Fruit fly (Drosophila melanogaster) whole organism, embryonic: ENCODE results near the gene Lon.

Source experiments
- CG11093 ChIP-seq: fragments of 200-800 bp; sonication (Bioruptor generic); IDR thresholded peaks from 3 replicates; pipeline ENCODE4 v1.3.6; 2022; ENCODE audit warnings: missing biosample characterization, missing genetic modification characterization
- CG11723 ChIP-seq: fragments of 200-800 bp; sonication (Bioruptor generic); optimal IDR thresholded peaks from 2 replicates; lab custom pipeline; 2017; ENCODE audit warnings: missing biosample characterization, mild to moderate bottlenecking, missing genetic modification characterization
- CG12219 ChIP-seq: fragments of 200-800 bp; sonication (Bioruptor generic); optimal IDR thresholded peaks from 3 replicates; lab custom pipeline; 2018; ENCODE audit warnings: missing biosample characterization, mild to moderate bottlenecking, missing genetic modification characterization
- CG13894 ChIP-seq: fragments of 200-800 bp; sonication (Bioruptor generic); optimal IDR thresholded peaks from 3 replicates; lab custom pipeline; 2018; ENCODE audit warnings: missing biosample characterization, mild to moderate bottlenecking, missing genetic modification characterization, moderate library complexity
- CG15011 ChIP-seq: fragments of 200-800 bp; sonication (Bioruptor generic); optimal IDR thresholded peaks from 3 replicates; lab custom pipeline; 2018; ENCODE audit warnings: missing biosample characterization, mild to moderate bottlenecking, missing genetic modification characterization
- CG15269 ChIP-seq: fragments of 200-800 bp; sonication (Bioruptor generic); optimal IDR thresholded peaks from 2 replicates; lab custom pipeline; 2018; ENCODE audit warnings: missing biosample characterization, mild to moderate bottlenecking, missing genetic modification characterization, moderate library complexity
- CG15601 ChIP-seq: fragments of 200-800 bp; sonication (Bioruptor generic); optimal IDR thresholded peaks from 3 replicates; lab custom pipeline; 2019; ENCODE audit warnings: missing biosample characterization, mild to moderate bottlenecking, missing genetic modification characterization, moderate library complexity
- CG4424 ChIP-seq: fragments of 200-800 bp; sonication (Bioruptor generic); optimal IDR thresholded peaks from 3 replicates; lab custom pipeline; 2016; ENCODE audit warnings: missing biosample characterization, missing genetic modification characterization
- CG4820 ChIP-seq: fragments of 200-800 bp; sonication (Bioruptor generic); optimal IDR thresholded peaks from 3 replicates; lab custom pipeline; 2016; ENCODE audit warnings: missing biosample characterization, missing genetic modification characterization
- CG4854 ChIP-seq: fragments of 200-800 bp; sonication (Bioruptor generic); optimal IDR thresholded peaks from 2 replicates; lab custom pipeline; 2016; ENCODE audit warnings: missing biosample characterization, missing genetic modification characterization, inconsistent platforms
- CG6683 ChIP-seq: fragments of 200-800 bp; sonication (Bioruptor generic); optimal IDR thresholded peaks from 2 replicates; lab custom pipeline; 2017; ENCODE audit warnings: missing biosample characterization, mild to moderate bottlenecking, missing genetic modification characterization, missing genetic modification reagents
- CG6689 ChIP-seq: fragments of 200-800 bp; sonication (Bioruptor generic); IDR thresholded peaks from 2 replicates; pipeline ENCODE4 v1.3.6; 2022; ENCODE audit warnings: missing biosample characterization, missing genetic modification characterization
- CG6765 ChIP-seq: fragments of 200-800 bp; sonication (Bioruptor generic); optimal IDR thresholded peaks from 3 replicates; lab custom pipeline; 2017; ENCODE audit warnings: missing biosample characterization, mild to moderate bottlenecking, missing genetic modification characterization
- Dp ChIP-seq: fragments of 200-800 bp; sonication (Bioruptor generic); optimal IDR thresholded peaks from 2 replicates; lab custom pipeline; 2018; ENCODE audit warnings: missing biosample characterization, mild to moderate bottlenecking, missing genetic modification characterization, moderate library complexity
- Eip74EF ChIP-seq, 2 experiments: fragments of 200-800 bp in 1 of 2; fragments of >200 bp in 1 of 2; sonication (Bioruptor generic) in 1 of 2; optimal IDR thresholded peaks; 2 replicates each; lab custom pipeline; 2017 to 2019; ENCODE audit warnings: missing biosample characterization in 2 of 2, missing genetic modification characterization in 2 of 2, mild to moderate bottlenecking in 1 of 2, moderate library complexity in 1 of 2
- Ets97D ChIP-seq: fragments of 200-800 bp; sonication (Bioruptor generic); optimal IDR thresholded peaks from 3 replicates; lab custom pipeline; 2016; ENCODE audit warnings: missing biosample characterization, missing genetic modification characterization
- Fer1 ChIP-seq: fragments of 200-800 bp; sonication (Bioruptor generic); optimal IDR thresholded peaks from 2 replicates; lab custom pipeline; 2017; ENCODE audit warnings: missing biosample characterization, mild to moderate bottlenecking, missing genetic modification characterization
- GATAe ChIP-seq: fragments of 200-800 bp; sonication (Bioruptor generic); conservative IDR thresholded peaks from 2 replicates; pipeline ENCODE4 v1.3.6; 2022; ENCODE audit warnings: missing biosample characterization, missing genetic modification characterization
- H15 ChIP-seq: fragments of 200-800 bp; sonication (Bioruptor generic); IDR thresholded peaks from 3 replicates; pipeline ENCODE4 v1.3.6; 2022; ENCODE audit warnings: missing biosample characterization, missing genetic modification characterization
- HLHmδ ChIP-seq: fragments of 200-800 bp; sonication (Bioruptor generic); optimal IDR thresholded peaks from 2 replicates; lab custom pipeline; 2018; ENCODE audit warnings: missing biosample characterization, mild to moderate bottlenecking, missing genetic modification characterization, moderate library complexity
- Hr51 ChIP-seq, 2 experiments: fragments of 200-800 bp; sonication (Bioruptor generic); optimal IDR thresholded peaks; 2 replicates in 1 of 2; 3 replicates in 1 of 2; lab custom pipeline; 2016 to 2018; ENCODE audit warnings: missing biosample characterization in 2 of 2, missing genetic modification characterization in 2 of 2, mild to moderate bottlenecking in 1 of 2, moderate library complexity in 1 of 2
- Med ChIP-seq: fragments of 200-800 bp; sonication (Bioruptor generic); peaks from one replicate; lab custom pipeline; 2016; ENCODE audit warnings: missing biosample characterization, missing genetic modification characterization, mild to moderate bottlenecking, inconsistent platforms, moderate library complexity
- NC2β ChIP-seq: fragments of 200-800 bp; sonication (Bioruptor generic); optimal IDR thresholded peaks from 2 replicates; lab custom pipeline; 2016; ENCODE audit warnings: missing biosample characterization, missing genetic modification characterization
- NFAT ChIP-seq: fragments of 200-800 bp; sonication (Bioruptor generic); IDR thresholded peaks from 2 replicates; pipeline ENCODE4 v1.3.6; 2022; ENCODE audit warnings: missing biosample characterization, missing genetic modification characterization
- Nf-YC ChIP-seq: fragments of 200-800 bp; optimal IDR thresholded peaks from 3 replicates; lab custom pipeline; 2019; ENCODE audit warnings: missing biosample characterization, mild to moderate bottlenecking, missing genetic modification characterization, moderate library complexity
- crc ChIP-seq: fragments of 200-800 bp; sonication (Bioruptor generic); optimal IDR thresholded peaks from 2 replicates; lab custom pipeline; 2016; ENCODE audit warnings: missing biosample characterization, missing genetic modification characterization
- croc ChIP-seq: fragments of 200-800 bp; sonication (Bioruptor generic); conservative IDR thresholded peaks from 3 replicates; pipeline ENCODE4 v1.3.6; 2022; ENCODE audit warnings: missing biosample characterization, missing genetic modification characterization
- dpn ChIP-seq, 2 experiments: fragments of 200-800 bp; sonication (Bioruptor generic); optimal IDR thresholded peaks; 3 replicates each; lab custom pipeline; 2016; ENCODE audit warnings: missing biosample characterization in 2 of 2, missing genetic modification characterization in 2 of 2
- ems ChIP-seq: fragments of 200-800 bp; sonication (Bioruptor generic); optimal IDR thresholded peaks from 3 replicates; lab custom pipeline; 2016; ENCODE audit warnings: missing biosample characterization, missing genetic modification characterization
- eyg ChIP-seq: fragments of 200-800 bp; sonication (Bioruptor generic); optimal IDR thresholded peaks from 3 replicates; lab custom pipeline; 2016; ENCODE audit warnings: missing biosample characterization, missing genetic modification characterization
- fd3F ChIP-seq: fragments of 200-800 bp; sonication (Bioruptor generic); optimal IDR thresholded peaks from 2 replicates; lab custom pipeline; 2018; ENCODE audit warnings: missing biosample characterization, mild to moderate bottlenecking, missing genetic modification characterization, moderate library complexity
- fu2 ChIP-seq: fragments of 200-800 bp; sonication (Bioruptor generic); optimal IDR thresholded peaks from 2 replicates; lab custom pipeline; 2016; ENCODE audit warnings: missing biosample characterization, missing genetic modification characterization
- grn ChIP-seq: fragments of 200-800 bp; sonication (Bioruptor generic); optimal IDR thresholded peaks from 3 replicates; lab custom pipeline; 2017; ENCODE audit warnings: missing biosample characterization, missing genetic modification characterization
- hbn ChIP-seq: fragments of 200-800 bp; sonication (Bioruptor generic); IDR thresholded peaks from 2 replicates; pipeline ENCODE4 v1.3.6; 2022; ENCODE audit warnings: missing biosample characterization, missing genetic modification characterization; ENCODE audit not compliant: partially characterized antibody
- insv ChIP-seq, 2 experiments: fragments of 200-800 bp; sonication (Bioruptor generic); optimal IDR thresholded peaks; 3 replicates each; lab custom pipeline; 2016 to 2018; ENCODE audit warnings: missing biosample characterization in 2 of 2, missing genetic modification characterization in 2 of 2
- inv ChIP-seq: fragments of 200-800 bp; sonication (Bioruptor generic); IDR thresholded peaks from 2 replicates; pipeline ENCODE4 v1.3.6; 2022; ENCODE audit warnings: missing biosample characterization, missing genetic modification characterization; ENCODE audit not compliant: partially characterized antibody
- lmd ChIP-seq: fragments of 200-800 bp; sonication (Bioruptor generic); IDR thresholded peaks from 2 replicates; pipeline ENCODE4 v1.3.6; 2022; ENCODE audit warnings: missing biosample characterization, missing genetic modification characterization
- luna ChIP-seq: fragments of 200-800 bp; sonication (Bioruptor generic); optimal IDR thresholded peaks from 2 replicates; lab custom pipeline; 2016; ENCODE audit warnings: missing biosample characterization, missing genetic modification characterization
- onecut ChIP-seq: fragments of 200-800 bp; sonication (Bioruptor generic); IDR thresholded peaks from 2 replicates; pipeline ENCODE4 v1.3.6; 2022; ENCODE audit warnings: missing biosample characterization, missing genetic modification characterization
- p53 ChIP-seq: fragments of 200-800 bp; sonication (Bioruptor generic); optimal IDR thresholded peaks from 2 replicates; lab custom pipeline; 2016; ENCODE audit warnings: missing biosample characterization, missing genetic modification characterization
- pan ChIP-seq, 4 experiments: fragments of >200 bp in 3 of 4; fragments of 200-800 bp in 1 of 4; sonication (Bioruptor generic) in 1 of 4; optimal IDR thresholded peaks in 3 of 4; IDR thresholded peaks in 1 of 4; 2 replicates each; pipeline versions ENCODE4 v1.3.6 to Lab custom; 2017 to 2022; ENCODE audit warnings: missing biosample characterization in 2 of 4, missing genetic modification characterization in 2 of 4, mixed read lengths in 1 of 4
- phol ChIP-seq: fragments of 200-800 bp; sonication (Bioruptor generic); optimal IDR thresholded peaks from 3 replicates; lab custom pipeline; 2018; ENCODE audit warnings: missing biosample characterization, mild to moderate bottlenecking, missing genetic modification characterization, moderate library complexity
- psq ChIP-seq: fragments of 200-800 bp; sonication (Bioruptor generic); optimal IDR thresholded peaks from 2 replicates; lab custom pipeline; 2017; ENCODE audit warnings: missing biosample characterization, missing genetic modification characterization
- run ChIP-seq: fragments of 200-800 bp; sonication (Bioruptor generic); optimal IDR thresholded peaks from 3 replicates; lab custom pipeline; 2018; ENCODE audit warnings: missing biosample characterization, mild to moderate bottlenecking, missing genetic modification characterization
- seq ChIP-seq: fragments of 200-800 bp; sonication (Bioruptor generic); IDR thresholded peaks from 2 replicates; pipeline ENCODE4 v1.3.6; 2022; ENCODE audit warnings: missing biosample characterization, missing genetic modification characterization
- sima ChIP-seq: fragments of 200-800 bp; sonication (Bioruptor generic); optimal IDR thresholded peaks from 2 replicates; lab custom pipeline; 2016; ENCODE audit warnings: missing biosample characterization, missing genetic modification characterization
- sob ChIP-seq: fragments of 200-800 bp; sonication (Bioruptor generic); IDR thresholded peaks from 2 replicates; pipeline ENCODE4 v1.3.6; 2022; ENCODE audit warnings: missing biosample characterization, missing genetic modification characterization
- sr ChIP-seq: fragments of 200-800 bp; sonication (Bioruptor generic); IDR thresholded peaks from 3 replicates; pipeline ENCODE4 v1.3.6; 2022; ENCODE audit warnings: missing biosample characterization, missing genetic modification characterization
- ssp ChIP-seq: fragments of 200-800 bp; sonication (Bioruptor generic); IDR thresholded peaks from 2 replicates; pipeline ENCODE4 v1.3.6; 2022; ENCODE audit warnings: missing biosample characterization, missing genetic modification characterization
- yki ChIP-seq: fragments of >200 bp; optimal IDR thresholded peaks from 3 replicates; lab custom pipeline; 2018

Gene Lon

dm6 chr3L:19635478-19635996 is 23.5 kb upstream of the Lon start, which contains the start of gene wnd (continued):
- TF ChIP-seq CG6765, result peak; percentile 37
- peak; percentile 62 for TF ChIP-seq yki (lab: Kevin White, UChicago)
- TF ChIP-seq inv, result no peak
- TF ChIP-seq Hr51 (GFP tag; optimal IDR thresholded peaks at IDR 0.05; lab: Kevin White, UChicago), result no peak
- TF ChIP-seq Fer1, result no peak
- no peak for TF ChIP-seq fu2 (GFP tag; lab: Kevin White, UChicago)
- TF ChIP-seq CG15601, result no peak
- peak; percentile 18 for TF ChIP-seq CG13894 (tag; lab: Kevin White, UChicago)
- TF ChIP-seq CG6683 (GFP tag; lab: Kevin White, UChicago), result no peak
- TF ChIP-seq dpn (GFP tag; optimal IDR thresholded peaks at IDR 0.05; lab: Kevin White, UChicago), result no peak
- peak; percentile 82; the same call in 1 of the 2 replicates for TF ChIP-seq seq (GFP tag; lab: Robert Waterston, UW)
- no peak for TF ChIP-seq fd3F (GFP tag; lab: Kevin White, UChicago)
- TF ChIP-seq Eip74EF (GFP tag; optimal IDR thresholded peaks at IDR 0.05; lab: Kevin White, UChicago), result peak in 1 of 2 experiments; percentile 2
- TF ChIP-seq sima (GFP tag; lab: Kevin White, UChicago), result no peak
- TF ChIP-seq CG4854, result no peak
- peak; percentile 41; the same call in 1 of the 2 replicates for TF ChIP-seq hbn (GFP tag; lab: Robert Waterston, UW)
- TF ChIP-seq H15 (GFP tag; lab: Robert Waterston, UW), result no peak
- TF ChIP-seq pan (optimal IDR thresholded peaks at IDR 0.05; lab: Kevin White, UChicago), result no peak
- peak in 1 of 2 experiments; percentile 6 for TF ChIP-seq pan (GFP tag; optimal IDR thresholded peaks at IDR 0.05 in 1 of 2, IDR thresholded peaks at IDR 0.05 in 1 of 2)
- TF ChIP-seq HLHmδ (GFP tag; lab: Kevin White, UChicago), result peak; percentile 30
- peak; percentile 100 for TF ChIP-seq p53
- TF ChIP-seq onecut, result peak; percentile 83; the same call in 1 of the 2 replicates
- TF ChIP-seq Med (GFP tag; lab: Kevin White, UChicago), result peak; percentile 48
- TF ChIP-seq Dp (GFP tag; lab: Kevin White, UChicago), result no peak
- TF ChIP-seq CG4820 (GFP tag; lab: Kevin White, UChicago), result no peak
- no peak for TF ChIP-seq lmd
- TF ChIP-seq phol (tag; lab: Kevin White, UChicago), result no peak
- peak; percentile 7 for TF ChIP-seq run (tag; lab: Kevin White, UChicago)
- TF ChIP-seq NFAT, result no peak
- no peak for TF ChIP-seq CG15011

- TF ChIP-seq CG15269 (tag; lab: Kevin White, UChicago), result peak; percentile 84
- TF ChIP-seq GATAe (GFP tag; lab: Robert Waterston, UW), result 0 out of 2 replicates have a peak, but pooled peaks have one; percentile 29
- no peak for TF ChIP-seq luna (GFP tag; lab: Kevin White, UChicago)
- peak; percentile 72; the same call in 1 of the 2 replicates for TF ChIP-seq sob (GFP tag; lab: Robert Waterston, UW)
- TF ChIP-seq grn (GFP tag; lab: Kevin White, UChicago), result no peak
- TF ChIP-seq NC2β, result no peak
- peak; percentile 60 for TF ChIP-seq croc (GFP tag; lab: Robert Waterston, UW)
- TF ChIP-seq insv (GFP tag; optimal IDR thresholded peaks at IDR 0.05; lab: Kevin White, UChicago), result no peak
- TF ChIP-seq sr (GFP tag; lab: Robert Waterston, UW), result no peak
- TF ChIP-seq crc, result no peak
- TF ChIP-seq ems, result no peak
- peak; percentile 70 for TF ChIP-seq ssp (GFP tag; lab: Robert Waterston, UW)
- TF ChIP-seq CG6689 (GFP tag; lab: Robert Waterston, UW), result peak; percentile 87
- no peak for TF ChIP-seq CG12219 (GFP tag; lab: Kevin White, UChicago)
- TF ChIP-seq Ets97D (GFP tag; lab: Kevin White, UChicago), result no peak
- TF ChIP-seq psq (GFP tag; lab: Kevin White, UChicago), result peak; percentile 85
- peak; percentile 35 for TF ChIP-seq Nf-YC (tag; lab: Kevin White, UChicago)
- TF ChIP-seq CG4424 (GFP tag; lab: Kevin White, UChicago), result peak; percentile 79
- TF ChIP-seq CG11093, result no peak; the same call in 2 of the 3 replicates
- no peak for TF ChIP-seq CG11723 (GFP tag; lab: Kevin White, UChicago)
- no peak for TF ChIP-seq eyg (GFP tag; lab: Kevin White, UChicago)
These were observed 22.9 kb upstream of the Lon start for dm6 chr3L:19634788-19635448.
